Worm (Caenorhabditis elegans): ENCODE measurements around the gene cht-4.

The cht-4 gene

DNA sequence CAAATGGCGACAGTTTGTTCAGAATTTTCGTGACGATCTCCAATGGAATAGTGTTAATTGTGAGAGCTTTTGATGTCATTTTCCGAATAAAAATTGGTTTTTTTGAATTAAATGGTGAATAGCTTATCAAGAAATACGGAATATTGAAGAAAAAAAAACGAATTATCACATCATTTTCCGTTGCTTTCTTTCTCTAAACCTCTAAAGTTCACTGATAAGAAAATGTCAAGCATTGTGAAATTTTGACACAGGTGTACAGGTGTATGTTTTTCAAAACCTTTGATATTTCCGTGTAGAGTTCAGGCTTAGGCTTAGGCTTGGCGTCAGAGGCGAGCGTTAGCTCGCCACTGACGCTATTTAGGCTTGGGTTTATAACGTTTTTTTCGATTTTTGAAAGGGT, 41.6 kb upstream of the cht-4 start, which contains the start of gene fbxa-74:
Gene fbxa-74 (minus strand): TSS at position 145 of the 400 bp plus-strand sequence.
- TF ChIP-seq nhr-6 (tag; optimal IDR thresholded peaks at IDR 0.05) = no peak
- TF ChIP-seq fos-1 (tag; optimal IDR thresholded peaks at IDR 0.05) = peak; percentile 67

DNA sequence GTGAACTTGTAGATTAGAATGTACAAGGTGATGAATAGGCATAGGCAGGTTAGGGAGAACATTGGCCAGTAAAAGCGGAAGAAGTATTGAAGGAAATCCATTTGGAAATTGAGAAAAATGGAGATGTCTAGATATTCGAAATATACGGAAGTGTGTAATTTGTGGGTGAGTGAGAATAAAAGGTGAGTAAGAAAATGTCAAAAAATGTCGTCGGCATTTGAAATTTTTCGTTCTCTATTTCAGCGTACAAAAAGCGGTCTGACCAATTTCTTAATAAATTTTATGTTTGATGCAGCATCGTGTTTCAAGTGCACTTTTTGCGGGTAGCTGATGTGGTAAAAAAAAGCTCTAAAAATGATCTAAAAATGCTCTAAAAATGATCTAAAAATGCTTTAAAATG, 37.7 kb upstream of the cht-4 start, which contains the start of gene srd-64:
Gene srd-64 (minus strand): TSS at position 101 of the 400 bp plus-strand sequence.
- no peak for TF ChIP-seq skn-1 (tag; optimal IDR thresholded peaks at IDR 0.05)
- no peak for TF ChIP-seq C34F6.9 (tag; optimal IDR thresholded peaks at IDR 0.05)
- TF ChIP-seq lin-13 (GFP tag; optimal IDR thresholded peaks at IDR 0.05) = no peak
- TF ChIP-seq lin-11 (tag; optimal IDR thresholded peaks at IDR 0.05) = no peak
- no peak for TF ChIP-seq ztf-1 (GFP tag; conservative IDR thresholded peaks at IDR 0.05)
- no peak for TF ChIP-seq nhr-11 (tag; optimal IDR thresholded peaks at IDR 0.05)

DNA sequence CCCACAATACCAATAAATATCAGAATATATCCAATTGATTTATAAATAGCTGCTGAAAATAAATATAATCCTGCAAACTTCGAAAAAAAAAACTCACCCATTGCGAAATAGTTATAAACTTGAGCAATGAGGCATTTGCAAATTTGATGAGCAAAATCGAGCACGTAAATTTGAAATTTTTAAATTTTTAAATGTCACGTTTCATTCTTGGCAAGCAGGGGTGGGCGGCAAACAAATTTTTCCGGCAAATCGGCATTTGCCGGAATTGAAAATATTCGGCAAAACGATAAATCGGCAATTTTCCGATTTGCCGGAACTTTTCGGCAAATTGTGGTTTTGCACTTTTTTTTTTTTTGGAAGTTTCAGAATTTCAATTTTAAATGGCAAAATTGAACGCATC, 32.6 kb upstream of the cht-4 start, which contains the start of gene Y22D7AR.14:
Gene Y22D7AR.14 (minus strand): TSS at position 101 of the 400 bp plus-strand sequence.
- no peak for TF ChIP-seq peb-1 (tag; optimal IDR thresholded peaks at IDR 0.05)
- TF ChIP-seq Y55F3AM.14 (GFP tag; optimal IDR thresholded peaks at IDR 0.05) = no peak

DNA sequence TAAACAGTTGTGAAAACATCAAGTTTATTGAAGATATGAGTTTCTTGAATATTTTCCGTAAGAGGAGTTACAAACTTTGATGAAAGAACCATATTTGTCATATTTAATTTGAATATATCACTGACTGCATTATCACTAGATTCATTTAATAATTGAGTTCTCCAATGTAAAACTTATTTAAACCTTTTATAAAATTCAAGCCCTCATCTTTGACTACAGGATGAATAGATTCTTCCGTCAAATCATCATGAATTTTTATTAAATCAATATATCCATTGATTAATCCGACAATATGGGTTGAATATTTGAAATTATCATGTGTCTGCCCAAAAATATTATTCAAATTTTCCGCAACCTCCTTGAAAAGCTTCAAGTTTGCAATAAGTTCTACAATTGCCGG, 30.7 kb upstream of the cht-4 start, which contains the start of gene Y22D7AR.7:
Gene Y22D7AR.7 (minus strand): TSS at position 101 of the 400 bp plus-strand sequence.
- no peak for TF ChIP-seq dmd-4 (tag; optimal IDR thresholded peaks at IDR 0.05)

DNA sequence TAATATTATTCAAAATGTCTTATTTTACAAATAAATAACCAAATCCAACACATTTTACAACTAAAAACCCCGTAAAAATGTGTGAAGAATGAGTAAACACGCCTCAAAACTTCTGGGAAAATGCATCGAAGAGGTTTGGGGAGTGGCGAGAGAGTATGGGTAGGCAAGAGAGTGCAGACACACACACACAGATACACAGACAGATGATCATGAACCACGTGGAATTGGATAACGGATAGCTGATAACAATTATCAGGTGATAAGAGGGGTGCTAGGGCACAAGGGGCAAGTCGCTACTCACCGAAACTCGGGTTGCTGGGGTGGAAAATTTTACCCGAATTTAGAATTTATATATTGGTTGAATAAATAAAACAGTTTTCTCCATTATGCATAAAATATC, 25.0 kb upstream of the cht-4 start:
- TF ChIP-seq lin-11 (tag; optimal IDR thresholded peaks at IDR 0.05) (peak; percentile 19), ztf-4 (tag; optimal IDR thresholded peaks at IDR 0.05) (peak; percentile 22), mab-5 (tag; optimal IDR thresholded peaks at IDR 0.05) (no peak), ceh-82 (tag; optimal IDR thresholded peaks at IDR 0.05) (no peak), C34F6.9 (tag; optimal IDR thresholded peaks at IDR 0.05) (peak; percentile 37), sma-9 (GFP tag; optimal IDR thresholded peaks at IDR 0.05) (peak; percentile 74), sma-9 (tag; optimal IDR thresholded peaks at IDR 0.05) (no peak), F13H6.1 (tag; optimal IDR thresholded peaks at IDR 0.05) (peak; percentile 37), nhr-237 (tag; optimal IDR thresholded peaks at IDR 0.05) (no peak), nhr-129 (tag; optimal IDR thresholded peaks at IDR 0.05) (peak; percentile 70), blmp-1 (tag; optimal IDR thresholded peaks at IDR 0.05; ENCODE audit: insufficient read depth) (no peak), mdl-1 (tag; optimal IDR thresholded peaks at IDR 0.05) (peak; percentile 1 to 38)

DNA sequence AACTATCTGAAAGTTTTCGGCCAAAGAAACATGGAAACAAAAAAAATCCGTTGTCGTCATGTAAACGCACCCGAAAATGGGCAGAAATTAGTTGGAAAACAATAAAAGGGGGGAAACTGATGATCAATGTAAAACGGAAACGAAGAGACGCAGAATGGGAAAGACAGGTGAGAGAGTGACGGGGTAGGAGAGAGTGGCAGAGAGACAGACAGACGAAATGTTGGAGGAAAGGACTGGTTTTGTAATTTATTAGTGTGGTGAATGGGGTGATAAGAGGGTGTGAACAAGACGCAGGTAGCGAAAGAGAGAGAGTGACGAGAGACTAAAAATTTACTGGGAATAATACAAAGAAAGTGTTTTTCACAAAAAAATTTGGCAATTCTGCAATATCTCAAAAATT, 23.7 kb upstream of the cht-4 start:
- TF ChIP-seq unc-55 (GFP tag; optimal IDR thresholded peaks at IDR 0.05) = peak; percentile 65
- TF ChIP-seq C34F6.9 (tag; optimal IDR thresholded peaks at IDR 0.05) = peak; percentile 74
- TF ChIP-seq mab-5 (tag; optimal IDR thresholded peaks at IDR 0.05) = peak; percentile 74
- TF ChIP-seq sma-9 (GFP tag; optimal IDR thresholded peaks at IDR 0.05) = peak; percentile 93
- TF ChIP-seq sma-9 (tag; optimal IDR thresholded peaks at IDR 0.05) = no peak
- no peak for TF ChIP-seq unc-62 (GFP tag; optimal IDR thresholded peaks at IDR 0.05)
- TF ChIP-seq nhr-237 (tag; optimal IDR thresholded peaks at IDR 0.05) = no peak
- peak; percentile 64 for TF ChIP-seq lin-13 (GFP tag; optimal IDR thresholded peaks at IDR 0.05)
- no peak for TF ChIP-seq ama-1 (optimal IDR thresholded peaks at IDR 0.05)
- TF ChIP-seq fos-1 (tag; optimal IDR thresholded peaks at IDR 0.05) = peak; percentile 96
- TF ChIP-seq zag-1 (tag; optimal IDR thresholded peaks at IDR 0.05) = no peak
- no peak for TF ChIP-seq ceh-82 (tag; optimal IDR thresholded peaks at IDR 0.05)
- no peak for TF ChIP-seq alr-1 (tag; optimal IDR thresholded peaks at IDR 0.05)
- TF ChIP-seq sma-3 (GFP tag; optimal IDR thresholded peaks at IDR 0.05) = peak; percentile 93
- TF ChIP-seq ztf-4 (tag; optimal IDR thresholded peaks at IDR 0.05) = no peak
- no peak for TF ChIP-seq mdl-1 (tag; optimal IDR thresholded peaks at IDR 0.05)
- TF ChIP-seq ztf-1 (GFP tag; conservative IDR thresholded peaks at IDR 0.05) = no peak
- no peak for TF ChIP-seq elt-1 (tag; optimal IDR thresholded peaks at IDR 0.05)
- TF ChIP-seq unc-39 (tag; optimal IDR thresholded peaks at IDR 0.05) = no peak
- TF ChIP-seq peb-1 (tag; optimal IDR thresholded peaks at IDR 0.05) = no peak
- TF ChIP-seq nhr-6 (tag; optimal IDR thresholded peaks at IDR 0.05) = peak; percentile 82
- no peak for TF ChIP-seq ztf-11 (tag; optimal IDR thresholded peaks at IDR 0.05)
- TF ChIP-seq nhr-25 (tag; optimal IDR thresholded peaks at IDR 0.05) = peak; percentile 91
- TF ChIP-seq crh-2 (tag; optimal IDR thresholded peaks at IDR 0.05) = peak; percentile 88
- no peak for TF ChIP-seq lin-39 (tag; optimal IDR thresholded peaks at IDR 0.05)
- peak; percentile 88 for TF ChIP-seq nhr-21 (tag; optimal IDR thresholded peaks at IDR 0.05)
- TF ChIP-seq sem-4 (tag; optimal IDR thresholded peaks at IDR 0.05) = peak; percentile 82
- TF ChIP-seq blmp-1 (tag; optimal IDR thresholded peaks at IDR 0.05; ENCODE audit: insufficient read depth) = peak; percentile 40
- no peak for TF ChIP-seq snpc-4 (tag; optimal IDR thresholded peaks at IDR 0.05)
- no peak for TF ChIP-seq lin-11 (tag; optimal IDR thresholded peaks at IDR 0.05)
- TF ChIP-seq ZK546.5 (tag; optimal IDR thresholded peaks at IDR 0.05) = no peak
- no peak for TF ChIP-seq R02D3.7 (tag; optimal IDR thresholded peaks at IDR 0.05)
- TF ChIP-seq nhr-12 (tag; optimal IDR thresholded peaks at IDR 0.05) = no peak
- no peak for TF ChIP-seq nhr-23 (tag; optimal IDR thresholded peaks at IDR 0.05)
- TF ChIP-seq ceh-16 (tag; optimal IDR thresholded peaks at IDR 0.05) = no peak
- no peak for TF ChIP-seq dmd-4 (tag; optimal IDR thresholded peaks at IDR 0.05)
- no peak for TF ChIP-seq nhr-77 (tag; optimal IDR thresholded peaks at IDR 0.05)
- peak; percentile 2 for TF ChIP-seq Y55F3AM.14 (GFP tag; optimal IDR thresholded peaks at IDR 0.05)
